Fruit fly (Drosophila melanogaster): ENCODE results near the gene CG16775.
"Not testable (repeated sequence)": the region's sequence is repeated elsewhere in the genome, so short reads cannot be mapped to it uniquely, and the experiment has no call there.

The CG16775 gene

DNA sequence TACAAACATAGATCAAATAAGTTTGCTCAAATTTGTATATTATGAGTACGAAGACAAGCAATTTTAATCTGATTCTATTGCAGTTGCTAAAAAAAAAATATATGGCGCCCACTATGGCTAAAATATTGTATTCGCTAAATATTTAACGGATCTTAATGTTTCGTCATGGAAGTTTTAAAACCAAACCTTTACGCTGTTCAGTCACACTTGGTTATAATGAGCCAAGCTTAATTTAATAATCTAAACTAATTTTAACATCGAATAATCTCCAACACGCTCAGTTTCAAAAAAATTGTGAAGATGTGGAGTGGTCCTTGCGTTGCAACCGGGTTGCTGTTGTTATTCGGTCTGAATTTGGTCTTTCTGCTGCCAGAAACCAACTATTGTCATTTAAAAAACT, 28.3 kb downstream of the CG16775 start, which contains the start of gene CG34002:
Gene CG34002, plus strand, starts transcription at position 301 of the 400 bp plus-strand sequence.
- not testable (repeated sequence) for TF ChIP-seq Met, Hr38, dac (GFP tag; optimal IDR thresholded peaks at IDR 0.05)

DNA sequence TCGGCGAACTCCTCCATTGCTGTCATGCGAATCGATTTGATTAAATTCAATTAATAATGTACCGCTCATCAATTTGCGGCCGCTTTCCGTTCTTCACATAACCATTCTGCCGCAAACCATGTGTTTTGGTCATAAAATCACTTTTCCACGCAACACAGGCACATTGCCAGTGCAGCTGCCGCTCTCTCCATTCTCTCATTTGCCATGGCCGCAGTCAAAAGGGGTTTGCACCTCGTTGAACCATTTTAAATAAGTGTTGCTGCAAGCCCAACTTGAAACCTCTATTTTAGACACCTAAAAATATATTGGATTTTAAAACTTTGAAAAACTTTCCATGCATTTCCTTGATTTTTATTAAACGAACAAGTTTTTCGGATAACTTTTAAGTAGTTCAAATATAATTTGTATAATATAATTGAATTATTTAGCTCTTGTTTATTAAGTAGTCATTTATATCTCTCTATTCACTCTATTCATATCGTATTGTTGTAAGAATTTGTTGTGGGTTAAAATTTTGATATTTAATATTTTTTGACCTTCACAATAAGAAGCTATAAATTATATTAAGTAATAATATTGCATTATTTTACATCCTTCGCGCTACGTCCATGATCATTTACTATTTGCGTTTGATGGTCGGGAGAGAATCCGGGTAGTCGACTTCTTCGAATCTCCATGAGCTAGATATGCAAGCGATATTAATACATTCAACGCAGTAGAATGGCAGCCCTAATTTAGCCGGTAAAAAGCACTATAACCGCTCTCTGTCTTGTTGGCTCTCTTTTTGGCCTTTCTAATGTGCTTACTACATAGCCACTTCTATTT, 29.6 kb downstream of the CG16775 start, which contains the start of gene CG5535:
Gene CG5535, minus strand, starts transcription at position 140 of the 825 bp plus-strand sequence.
- TF ChIP-seq achi (GFP tag; optimal IDR thresholded peaks at IDR 0.05): peak; percentile 78
- peak; percentile 12 for TF ChIP-seq vri (GFP tag; optimal IDR thresholded peaks at IDR 0.05)
- TF ChIP-seq Eip93F (GFP tag; optimal IDR thresholded peaks at IDR 0.05): no peak
- peak; percentile 26; the same call in 1 of the 2 replicates for TF ChIP-seq CG11294 (GFP tag; IDR thresholded peaks at IDR 0.05)
- no peak for TF ChIP-seq Blimp-1 (GFP tag; optimal IDR thresholded peaks at IDR 0.05)
- peak; percentile 32 for TF ChIP-seq topi (GFP tag; optimal IDR thresholded peaks at IDR 0.05)
- TF ChIP-seq salr (GFP tag; optimal IDR thresholded peaks at IDR 0.05): peak in 1 of 2 experiments; percentile 98
- TF ChIP-seq Gug (GFP tag; IDR thresholded peaks at IDR 0.05): peak; percentile 35
- peak; percentile 83 for TF ChIP-seq CG10631 (GFP tag; optimal IDR thresholded peaks at IDR 0.05)
- TF ChIP-seq CG3032 (tag; optimal IDR thresholded peaks at IDR 0.05): peak; percentile 75
- peak; percentile 65 for TF ChIP-seq esn (GFP tag; optimal IDR thresholded peaks at IDR 0.05)
- TF ChIP-seq CG8632 (GFP tag; optimal IDR thresholded peaks at IDR 0.05): peak; percentile 57
- TF ChIP-seq Sox15 (GFP tag; optimal IDR thresholded peaks at IDR 0.05): peak; percentile 32
- TF ChIP-seq eg (GFP tag; IDR thresholded peaks at IDR 0.05): peak; percentile 76
- peak; percentile 76 for TF ChIP-seq acj6 (GFP tag; optimal IDR thresholded peaks at IDR 0.05)
- peak; percentile 47 for TF ChIP-seq CG7368 (GFP tag; optimal IDR thresholded peaks at IDR 0.05)
- TF ChIP-seq CG15336 (GFP tag; IDR thresholded peaks at IDR 0.05): peak; percentile 44
- TF ChIP-seq Lpt (GFP tag; optimal IDR thresholded peaks at IDR 0.05): peak; percentile 58
- peak; percentile 60 for TF ChIP-seq dac (GFP tag; optimal IDR thresholded peaks at IDR 0.05)
- no peak for TF ChIP-seq Ets21C (GFP tag; optimal IDR thresholded peaks at IDR 0.05)
- peak; percentile 66 for TF ChIP-seq CG6792 (GFP tag; optimal IDR thresholded peaks at IDR 0.05)
- no peak for TF ChIP-seq Met (GFP tag; optimal IDR thresholded peaks at IDR 0.05)
- peak; percentile 37 for TF ChIP-seq CG31627 (GFP tag; optimal IDR thresholded peaks at IDR 0.05)
- TF ChIP-seq fd85E (GFP tag; optimal IDR thresholded peaks at IDR 0.05): no peak
- peak; percentile 47 for TF ChIP-seq CG11762 (GFP tag; optimal IDR thresholded peaks at IDR 0.05; ENCODE audit: insufficient read depth)
- TF ChIP-seq CG6276 (GFP tag; optimal IDR thresholded peaks at IDR 0.05): peak; percentile 91
- peak; percentile 57 for TF ChIP-seq CG10669 (GFP tag; optimal IDR thresholded peaks at IDR 0.05)
- TF ChIP-seq Smox (GFP tag; optimal IDR thresholded peaks at IDR 0.05): no peak
- TF ChIP-seq OdsH (GFP tag; optimal IDR thresholded peaks at IDR 0.05): peak; percentile 74
- TF ChIP-seq CG34406 (GFP tag; optimal IDR thresholded peaks at IDR 0.05): peak; percentile 56
- peak; percentile 60 for TF ChIP-seq fd59A (GFP tag; optimal IDR thresholded peaks at IDR 0.05)
- TF ChIP-seq Sox14 (GFP tag; optimal IDR thresholded peaks at IDR 0.05): peak; percentile 41
- no peak for TF ChIP-seq CG6163 (GFP tag; IDR thresholded peaks at IDR 0.05)
- TF ChIP-seq CG9139 (GFP tag; optimal IDR thresholded peaks at IDR 0.05): peak; percentile 50
- TF ChIP-seq cyc (GFP tag; optimal IDR thresholded peaks at IDR 0.05): peak; percentile 2
- no peak for TF ChIP-seq CG1621 (tag; optimal IDR thresholded peaks at IDR 0.05)
- peak; percentile 77 for TF ChIP-seq CG8119 (GFP tag; IDR thresholded peaks at IDR 0.05)
- peak; percentile 90 for TF ChIP-seq Eip78C (GFP tag)
- TF ChIP-seq spab (GFP tag; optimal IDR thresholded peaks at IDR 0.05): peak; percentile 77
- TF ChIP-seq CG32006 (GFP tag; optimal IDR thresholded peaks at IDR 0.05): peak; percentile 96
- TF ChIP-seq Hr4 (GFP tag; optimal IDR thresholded peaks at IDR 0.05): peak; percentile 73
- peak; percentile 36 for TF ChIP-seq Hr39 (GFP tag; optimal IDR thresholded peaks at IDR 0.05)
- peak; percentile 88 for TF ChIP-seq CG6808 (GFP tag; optimal IDR thresholded peaks at IDR 0.05)
- peak; percentile 88 for TF ChIP-seq CG4318 (GFP tag; optimal IDR thresholded peaks at IDR 0.05)
- peak; percentile 64 for TF ChIP-seq pdm3 (GFP tag; optimal IDR thresholded peaks at IDR 0.05)
- peak; percentile 79 for TF ChIP-seq net (GFP tag; optimal IDR thresholded peaks at IDR 0.05)
- TF ChIP-seq CG16779 (tag; optimal IDR thresholded peaks at IDR 0.05): peak; percentile 74

Measured in whole organism, prepupa.